Fruit fly (Drosophila melanogaster) whole organism, embryonic: Measurements from ENCODE around the gene Rbm13.

Source experiments
- Bteb2 ChIP-seq: fragments of 200-800 bp; sonication (Bioruptor generic); optimal IDR thresholded peaks from 2 replicates; lab custom pipeline; 2016; ENCODE audit warnings: missing biosample characterization, missing genetic modification characterization
- CG10209 ChIP-seq: fragments of 200-800 bp; sonication (Bioruptor generic); optimal IDR thresholded peaks from 3 replicates; lab custom pipeline; 2017; ENCODE audit warnings: missing biosample characterization, mild to moderate bottlenecking, missing genetic modification characterization, missing genetic modification reagents
- CG10274 ChIP-seq: fragments of 200-800 bp; sonication (Bioruptor generic); optimal IDR thresholded peaks from 3 replicates; lab custom pipeline; 2017; ENCODE audit warnings: missing biosample characterization, mild to moderate bottlenecking, missing genetic modification characterization
- CG10366 ChIP-seq: fragments of 200-800 bp; sonication (Bioruptor generic); IDR thresholded peaks from 2 replicates; pipeline ENCODE4 v1.3.6; 2022; ENCODE audit warnings: missing biosample characterization, missing genetic modification characterization
- CG11085 ChIP-seq: fragments of 200-800 bp; sonication (Bioruptor generic); IDR thresholded peaks from 2 replicates; pipeline ENCODE4 v1.3.6; 2022; ENCODE audit warnings: missing biosample characterization, missing genetic modification characterization
- CG11398 ChIP-seq: fragments of 200-800 bp; sonication (Bioruptor generic); optimal IDR thresholded peaks from 2 replicates; lab custom pipeline; 2016; ENCODE audit warnings: missing biosample characterization, missing genetic modification characterization
- CG11560 ChIP-seq: fragments of 200-800 bp; sonication (Bioruptor generic); IDR thresholded peaks from 3 replicates; pipeline ENCODE4 v1.3.6; 2022; ENCODE audit warnings: missing biosample characterization, missing genetic modification characterization
- CG14710 ChIP-seq: fragments of 200-800 bp; sonication (Bioruptor generic); optimal IDR thresholded peaks from 3 replicates; lab custom pipeline; 2019; ENCODE audit warnings: missing biosample characterization, mild to moderate bottlenecking, missing genetic modification characterization, moderate library complexity
- CG17361 ChIP-seq: fragments of 200-800 bp; sonication (Bioruptor generic); IDR thresholded peaks from 3 replicates; pipeline ENCODE4 v1.3.6; 2022; ENCODE audit warnings: missing biosample characterization, missing genetic modification characterization
- CG2129 ChIP-seq: fragments of 200-800 bp; sonication (Bioruptor generic); IDR thresholded peaks from 2 replicates; pipeline ENCODE4 v1.3.6; 2022; ENCODE audit warnings: missing biosample characterization, missing genetic modification characterization; ENCODE audit not compliant: partially characterized antibody
- CG30431 ChIP-seq: fragments of 200-800 bp; sonication (Bioruptor generic); optimal IDR thresholded peaks from 2 replicates; lab custom pipeline; 2017; ENCODE audit warnings: missing biosample characterization, missing genetic modification characterization
- CG32532 ChIP-seq: fragments of 200-800 bp; sonication (Bioruptor generic); IDR thresholded peaks from 2 replicates; pipeline ENCODE4 v1.3.6; 2022; ENCODE audit warnings: missing biosample characterization, missing genetic modification characterization
- CG32772 ChIP-seq: fragments of 200-800 bp; sonication (Bioruptor generic); IDR thresholded peaks from 2 replicates; pipeline ENCODE4 v1.3.6; 2022; ENCODE audit warnings: missing biosample characterization, missing genetic modification characterization
- CG34224 ChIP-seq: fragments of 200-800 bp; sonication (Bioruptor generic); IDR thresholded peaks from 3 replicates; pipeline ENCODE4 v1.3.6; 2022; ENCODE audit warnings: missing biosample characterization, missing genetic modification characterization; ENCODE audit not compliant: partially characterized antibody
- CG43689 ChIP-seq: fragments of 200-800 bp; sonication (Bioruptor generic); IDR thresholded peaks from 2 replicates; pipeline ENCODE4 v1.3.6; 2022; ENCODE audit warnings: missing biosample characterization, missing genetic modification characterization
- CG4404 ChIP-seq: fragments of 200-800 bp; sonication (Bioruptor generic); IDR thresholded peaks from 2 replicates; pipeline ENCODE4 v1.3.6; 2022; ENCODE audit warnings: missing biosample characterization, missing genetic modification characterization
- CG4617 ChIP-seq: fragments of 200-800 bp; sonication (Bioruptor generic); optimal IDR thresholded peaks from 3 replicates; lab custom pipeline; 2016; ENCODE audit warnings: missing biosample characterization, missing genetic modification characterization, borderline replicate concordance
- CG8290 ChIP-seq, 3 experiments: fragments of 200-800 bp; sonication (Bioruptor generic); optimal IDR thresholded peaks; 2 replicates each; lab custom pipeline; 2016 to 2019; ENCODE audit warnings: missing biosample characterization in 3 of 3, missing genetic modification characterization in 3 of 3, mild to moderate bottlenecking in 2 of 3, moderate library complexity in 1 of 3
- CHES-1-like ChIP-seq: fragments of 200-800 bp; sonication (Bioruptor generic); optimal IDR thresholded peaks from 2 replicates; lab custom pipeline; 2016; ENCODE audit warnings: missing biosample characterization, missing genetic modification characterization
- Dref ChIP-seq: fragments of 200-800 bp; sonication (Bioruptor generic); IDR thresholded peaks from 2 replicates; pipeline ENCODE4 v1.3.6; 2022; ENCODE audit warnings: missing biosample characterization, missing genetic modification characterization
- Fer3 ChIP-seq: fragments of 200-800 bp; sonication (Bioruptor generic); optimal IDR thresholded peaks from 2 replicates; lab custom pipeline; 2018; ENCODE audit warnings: missing biosample characterization, mild to moderate bottlenecking, missing genetic modification characterization, moderate library complexity
- H2.0 ChIP-seq: fragments of 200-800 bp; sonication (Bioruptor generic); IDR thresholded peaks from 2 replicates; pipeline ENCODE4 v1.3.6; 2022; ENCODE audit warnings: missing biosample characterization, missing genetic modification characterization
- HLHmδ ChIP-seq: fragments of 200-800 bp; sonication (Bioruptor generic); optimal IDR thresholded peaks from 2 replicates; lab custom pipeline; 2018; ENCODE audit warnings: missing biosample characterization, mild to moderate bottlenecking, missing genetic modification characterization, moderate library complexity
- Med ChIP-seq: fragments of 200-800 bp; sonication (Bioruptor generic); peaks from one replicate; lab custom pipeline; 2016; ENCODE audit warnings: missing biosample characterization, missing genetic modification characterization, mild to moderate bottlenecking, inconsistent platforms, moderate library complexity
- NK7.1 ChIP-seq: fragments of 200-800 bp; sonication (Bioruptor generic); optimal IDR thresholded peaks from 3 replicates; lab custom pipeline; 2016; ENCODE audit warnings: missing biosample characterization, missing genetic modification characterization
- Neu2 ChIP-seq: fragments of 200-800 bp; sonication (Bioruptor generic); optimal IDR thresholded peaks from 3 replicates; lab custom pipeline; 2016; ENCODE audit warnings: missing biosample characterization, missing genetic modification characterization, borderline replicate concordance
- Optix ChIP-seq: fragments of 200-800 bp; sonication (Bioruptor generic); IDR thresholded peaks from 3 replicates; pipeline ENCODE4 v1.3.6; 2022; ENCODE audit warnings: missing biosample characterization, missing genetic modification characterization
- Poxn ChIP-seq: fragments of 200-800 bp; sonication (Bioruptor generic); IDR thresholded peaks from 2 replicates; pipeline ENCODE4 v1.3.6; 2022; ENCODE audit warnings: missing biosample characterization, missing genetic modification characterization
- Ptx1 ChIP-seq: fragments of 200-800 bp; sonication (Bioruptor generic); IDR thresholded peaks from 2 replicates; pipeline ENCODE4 v1.3.6; 2022; ENCODE audit warnings: missing biosample characterization, missing genetic modification characterization
- al ChIP-seq: fragments of 200-800 bp; sonication (Bioruptor generic); IDR thresholded peaks from 2 replicates; pipeline ENCODE4 v1.3.6; 2022; ENCODE audit warnings: missing biosample characterization, missing genetic modification characterization
- bab2 ChIP-seq: fragments of 200-800 bp; sonication (Bioruptor generic); optimal IDR thresholded peaks from 2 replicates; lab custom pipeline; 2016; ENCODE audit warnings: missing biosample characterization, missing genetic modification characterization
- bbx ChIP-seq: fragments of 200-800 bp; sonication (Bioruptor generic); IDR thresholded peaks from 2 replicates; pipeline ENCODE4 v1.3.6; 2022; ENCODE audit warnings: missing biosample characterization, missing genetic modification characterization; ENCODE audit not compliant: partially characterized antibody
- cad ChIP-seq: fragments of >200 bp; optimal IDR thresholded peaks from 2 replicates; lab custom pipeline; 2017; ENCODE audit warnings: missing biosample characterization, missing genetic modification characterization
- chm ChIP-seq: fragments of 200-800 bp; sonication (Bioruptor generic); IDR thresholded peaks from 2 replicates; pipeline ENCODE4 v1.3.6; 2022; ENCODE audit warnings: missing biosample characterization, missing genetic modification characterization
- dan ChIP-seq: fragments of 200-800 bp; sonication (Bioruptor generic); IDR thresholded peaks from 2 replicates; pipeline ENCODE4 v1.3.6; 2022; ENCODE audit warnings: missing biosample characterization, missing genetic modification characterization
- dm ChIP-seq: fragments of 200-800 bp; sonication (Bioruptor generic); optimal IDR thresholded peaks from 3 replicates; lab custom pipeline; 2016; ENCODE audit warnings: missing biosample characterization, missing genetic modification characterization
- ems ChIP-seq: fragments of 200-800 bp; sonication (Bioruptor generic); optimal IDR thresholded peaks from 3 replicates; lab custom pipeline; 2016; ENCODE audit warnings: missing biosample characterization, missing genetic modification characterization
- eve ChIP-seq, 2 experiments: fragments of >200 bp; optimal IDR thresholded peaks; 2 replicates each; lab custom pipeline; 2017; ENCODE audit warnings: missing biosample characterization in 2 of 2, missing genetic modification characterization in 2 of 2
- ftz-f1 ChIP-seq: fragments of 200-800 bp; sonication (Bioruptor generic); optimal IDR thresholded peaks from 2 replicates; lab custom pipeline; 2016; ENCODE audit warnings: missing biosample characterization, missing genetic modification characterization
- gce ChIP-seq: fragments of 200-800 bp; sonication (Bioruptor generic); IDR thresholded peaks from 3 replicates; pipeline ENCODE4 v1.3.6; 2022; ENCODE audit warnings: missing biosample characterization, missing genetic modification characterization
- hth ChIP-seq: fragments of >200 bp; optimal IDR thresholded peaks from 2 replicates; lab custom pipeline; 2017; ENCODE audit warnings: inconsistent platforms
- lov ChIP-seq, 2 experiments: fragments of 200-800 bp in 1 of 2; fragments of >200 bp in 1 of 2; sonication (Bioruptor generic) in 1 of 2; IDR thresholded peaks in 1 of 2; optimal IDR thresholded peaks in 1 of 2; 2 replicates in 1 of 2; 3 replicates in 1 of 2; pipeline versions ENCODE4 v1.3.6 to Lab custom; 2017 to 2022; ENCODE audit warnings: missing biosample characterization in 1 of 2, missing genetic modification characterization in 1 of 2
- nom ChIP-seq: fragments of 200-800 bp; sonication (Bioruptor generic); optimal IDR thresholded peaks from 2 replicates; lab custom pipeline; 2017; ENCODE audit warnings: missing biosample characterization, missing genetic modification characterization, mild to moderate bottlenecking, moderate library complexity, missing genetic modification reagents
- pan ChIP-seq, 4 experiments: fragments of >200 bp in 3 of 4; fragments of 200-800 bp in 1 of 4; sonication (Bioruptor generic) in 1 of 4; optimal IDR thresholded peaks in 3 of 4; IDR thresholded peaks in 1 of 4; 2 replicates each; pipeline versions ENCODE4 v1.3.6 to Lab custom; 2017 to 2022; ENCODE audit warnings: missing biosample characterization in 2 of 4, missing genetic modification characterization in 2 of 4, mixed read lengths in 1 of 4
- pzg ChIP-seq: fragments of 200-800 bp; sonication (Bioruptor generic); optimal IDR thresholded peaks from 3 replicates; lab custom pipeline; 2018; ENCODE audit warnings: missing biosample characterization, mild to moderate bottlenecking, missing genetic modification characterization, moderate library complexity
- stc ChIP-seq: fragments of 200-800 bp; sonication (Bioruptor generic); IDR thresholded peaks from 2 replicates; pipeline ENCODE4 v1.3.6; 2022; ENCODE audit warnings: missing biosample characterization, missing genetic modification characterization
- stwl ChIP-seq: fragments of 200-800 bp; sonication (Bioruptor generic); optimal IDR thresholded peaks from 3 replicates; lab custom pipeline; 2018; ENCODE audit warnings: missing biosample characterization, mild to moderate bottlenecking, missing genetic modification characterization, moderate library complexity
- vfl ChIP-seq: fragments of 200-800 bp; sonication (Bioruptor generic); optimal IDR thresholded peaks from 2 replicates; lab custom pipeline; 2016; ENCODE audit warnings: missing biosample characterization, missing genetic modification characterization
- wdn ChIP-seq: fragments of 200-800 bp; sonication (Bioruptor generic); IDR thresholded peaks from 2 replicates; pipeline ENCODE4 v1.3.6; 2022; ENCODE audit warnings: missing biosample characterization, missing genetic modification characterization
- zen ChIP-seq: fragments of 200-800 bp; sonication (Bioruptor generic); optimal IDR thresholded peaks from 3 replicates; lab custom pipeline; 2018; ENCODE audit warnings: missing biosample characterization, mild to moderate bottlenecking, missing genetic modification characterization, moderate library complexity

The Rbm13 gene

dm6 chrX:8883954-8884353 lies 17.5 kb upstream of the Rbm13 start (continued):
- TF ChIP-seq CG32532 (GFP tag; lab: Robert Waterston, UW) (peak; percentile 58), CG32772 (GFP tag; lab: Robert Waterston, UW) (0 out of 2 replicates have a peak, but pooled peaks have one; percentile 35), ems (GFP tag; lab: Kevin White, UChicago) (no peak), bab2 (GFP tag; lab: Kevin White, UChicago) (peak; percentile 43), Dref (GFP tag; lab: Robert Waterston, UW) (no peak), CG4617 (GFP tag; lab: Kevin White, UChicago) (no peak), gce (no peak), CG2129 (no peak), CG17361 (GFP tag; lab: Robert Waterston, UW) (no peak), pan (optimal IDR thresholded peaks at IDR 0.05; lab: Kevin White, UChicago) (no peak), pan (GFP tag; optimal IDR thresholded peaks at IDR 0.05 in 1 of 2, IDR thresholded peaks at IDR 0.05 in 1 of 2) (peak in 1 of 2 experiments; percentile 51), zen (tag; lab: Kevin White, UChicago) (no peak), CG4404 (GFP tag; lab: Robert Waterston, UW) (no peak), CG30431 (GFP tag; lab: Kevin White, UChicago) (peak; percentile 10), CHES-1-like (no peak), H2.0 (no peak), dan (GFP tag; lab: Robert Waterston, UW) (no peak), cad (GFP tag; lab: Kevin White, UChicago) (no peak), Neu2 (GFP tag; lab: Kevin White, UChicago) (no peak), chm (GFP tag; lab: Robert Waterston, UW) (0 out of 2 replicates have a peak, but pooled peaks have one; percentile 26), ftz-f1 (GFP tag; lab: Kevin White, UChicago) (no peak), CG8290 (GFP tag; optimal IDR thresholded peaks at IDR 0.05; lab: Kevin White, UChicago) (no peak), CG8290 (tag; optimal IDR thresholded peaks at IDR 0.05; lab: Kevin White, UChicago) (peak in 1 of 2 experiments; percentile 46), Ptx1 (GFP tag; lab: Robert Waterston, UW) (peak; percentile 32; the same call in 1 of the 2 replicates), pzg (GFP tag; lab: Kevin White, UChicago) (no peak), NK7.1 (GFP tag; lab: Kevin White, UChicago) (no peak), Med (GFP tag; lab: Kevin White, UChicago) (peak; percentile 81), lov (optimal IDR thresholded peaks at IDR 0.05; lab: Kevin White, UChicago) (no peak), lov (GFP tag; IDR thresholded peaks at IDR 0.05; lab: Robert Waterston, UW) (no peak), Optix (GFP tag; lab: Robert Waterston, UW) (peak; percentile 34; the same call in 1 of the 3 replicates), nom (GFP tag; lab: Kevin White, UChicago) (no peak), HLHmδ (GFP tag; lab: Kevin White, UChicago) (no peak), bbx (GFP tag; lab: Robert Waterston, UW) (no peak), stwl (no peak), al (GFP tag; lab: Robert Waterston, UW) (peak; percentile 36; the same call in 1 of the 2 replicates), Fer3 (no peak), vfl (GFP tag; lab: Kevin White, UChicago) (no peak), CG14710 (tag; lab: Kevin White, UChicago) (no peak), eve (GFP tag; optimal IDR thresholded peaks at IDR 0.05; lab: Kevin White, UChicago) (no peak), Poxn (no peak), Bteb2 (GFP tag; lab: Kevin White, UChicago) (no peak), CG10366 (GFP tag; lab: Robert Waterston, UW) (peak; percentile 14; the same call in 1 of the 2 replicates), CG34224 (GFP tag; lab: Robert Waterston, UW) (no peak), CG10274 (GFP tag; lab: Kevin White, UChicago) (no peak), wdn (no peak), CG11560 (tag; lab: Robert Waterston, UW) (no peak), stc (no peak), hth (lab: Kevin White, UChicago) (no peak), CG10209 (GFP tag; lab: Kevin White, UChicago) (peak; percentile 24), CG11085 (GFP tag; lab: Robert Waterston, UW) (no peak), dm (GFP tag; lab: Kevin White, UChicago) (no peak), CG11398 (GFP tag; lab: Kevin White, UChicago) (no peak), CG43689 (GFP tag; lab: Robert Waterston, UW) (no peak)
